Worm (Caenorhabditis elegans) whole organism, L3 larva: Measurements from ENCODE around the gene C35D10.12.

Experiments used
- elt-2 ChIP-seq: sonication (generic microtip); optimal IDR thresholded peaks from 2 replicates; lab custom pipeline; 2016; ENCODE audit warnings: missing genetic modification reagents, mild to moderate bottlenecking, missing genetic modification characterization, missing compliant biosample characterization
- nhr-23 ChIP-seq: fragments of 150-350 bp; optimal IDR thresholded peaks from 2 replicates; lab custom pipeline; 2014; ENCODE audit warnings: missing biosample characterization, missing genetic modification reagents, missing genetic modification characterization
- nhr-237 ChIP-seq: fragments of 150-350 bp; optimal IDR thresholded peaks from 2 replicates; lab custom pipeline; 2014; ENCODE audit warnings: missing biosample characterization, missing genetic modification characterization
- nhr-28 ChIP-seq: fragments of 150-350 bp; optimal IDR thresholded peaks from 2 replicates; lab custom pipeline; 2014; ENCODE audit warnings: missing biosample characterization, missing genetic modification characterization

ce11 chrIII:4854918-4855317 is 19.7 kb downstream of the C35D10.12 start, which contains the start of gene C35D10.8:
- TF ChIP-seq elt-2 (tag; lab: Kevin White, UChicago) (no peak), nhr-237 (no peak), nhr-28 (tag; lab: Kevin White, UChicago) (no peak), nhr-23 (tag; lab: Kevin White, UChicago) (no peak)
